Worm (Caenorhabditis elegans) whole organism, L1 larva: Measurements from ENCODE around the gene F07B10.7.

ENCODE experiments used
- nhr-28 ChIP-seq: fragments of 150-350 bp; optimal IDR thresholded peaks from 2 replicates; lab custom pipeline; 2014; ENCODE audit warnings: missing biosample characterization, missing genetic modification characterization
- skn-1 ChIP-seq: fragments of 150-350 bp; optimal IDR thresholded peaks from 2 replicates; lab custom pipeline; 2014; ENCODE audit warnings: missing biosample characterization, missing genetic modification characterization

- TF ChIP-seq nhr-28 (no peak), skn-1 (tag; lab: Kevin White, UChicago) (no peak)
These were observed 32.2 kb upstream of the F07B10.7 start for ce11 chrV:11292682-11293081.
